Fruit fly (Drosophila melanogaster): ENCODE results near the gene CG4619.

The CG4619 gene

DNA sequence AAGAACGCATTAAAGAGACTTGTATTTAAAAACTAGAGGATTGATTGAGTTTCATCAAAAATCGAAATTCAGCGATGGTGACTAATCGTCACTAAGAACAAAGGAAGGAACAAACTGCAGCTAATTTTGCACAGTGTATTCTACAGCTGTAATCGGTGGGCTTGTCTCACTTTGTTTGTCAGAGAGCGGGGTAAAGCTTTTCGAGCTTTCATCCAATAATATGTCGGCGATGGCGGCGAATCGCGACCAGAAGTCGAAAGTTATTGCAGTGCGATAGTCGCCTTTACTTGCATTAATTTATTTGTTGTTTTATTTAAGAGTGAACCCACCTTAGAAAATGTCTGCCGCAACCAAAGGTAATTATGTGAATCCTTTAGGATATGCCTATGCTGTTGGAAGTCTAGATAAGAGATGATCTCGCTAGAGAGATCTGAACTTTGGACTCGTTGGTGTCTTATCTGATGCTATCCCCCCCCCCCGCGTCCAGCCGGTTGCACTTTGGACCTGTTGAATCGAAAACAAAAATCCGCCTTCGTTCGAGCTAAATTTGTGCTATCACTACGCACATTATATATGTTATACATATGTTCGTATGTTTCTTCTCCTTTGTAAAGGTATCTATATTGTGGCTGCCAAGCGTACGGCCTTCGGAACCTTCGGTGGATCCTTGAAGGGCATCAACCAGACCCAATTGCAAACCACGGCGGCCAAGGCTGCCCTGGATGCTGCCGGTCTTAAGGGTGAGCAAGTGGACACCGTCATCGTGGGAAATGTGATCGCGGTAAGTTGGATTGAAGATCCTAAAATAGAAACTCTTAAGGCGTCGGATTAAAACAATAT, 23.4 kb upstream of the CG4619 start, which contains the start of gene yip2 (continued):
- peak; percentile 79 for TF ChIP-seq lab (GFP tag; optimal IDR thresholded peaks at IDR 0.05)
- TF ChIP-seq CG13894 (tag; optimal IDR thresholded peaks at IDR 0.05) = peak; percentile 65
- TF ChIP-seq Xrp1 (GFP tag; IDR thresholded peaks at IDR 0.05) = peak; percentile 53; the same call in 1 of the 2 replicates
- peak; percentile 58 for TF ChIP-seq onecut (GFP tag; IDR thresholded peaks at IDR 0.05)
- TF ChIP-seq Neu2 (GFP tag; optimal IDR thresholded peaks at IDR 0.05; ENCODE audit: borderline replicate concordance) = no peak
- no peak for TF ChIP-seq btn (GFP tag; optimal IDR thresholded peaks at IDR 0.05)
- TF ChIP-seq Stat92E (GFP tag; optimal IDR thresholded peaks at IDR 0.05) = no peak
- no peak for TF ChIP-seq CG9437 (GFP tag; optimal IDR thresholded peaks at IDR 0.05)
- TF ChIP-seq CG8089 (GFP tag; optimal IDR thresholded peaks at IDR 0.05) = no peak
- no peak for TF ChIP-seq gsb (GFP tag; IDR thresholded peaks at IDR 0.05)
- TF ChIP-seq CG18599 (GFP tag; optimal IDR thresholded peaks at IDR 0.05) = peak; percentile 73
- TF ChIP-seq oc (tag; optimal IDR thresholded peaks at IDR 0.05) = peak; percentile 40
- TF ChIP-seq zen2 (GFP tag; IDR thresholded peaks at IDR 0.05; ENCODE audit: partially characterized antibody) = no peak
- no peak for TF ChIP-seq CG8765 (GFP tag; IDR thresholded peaks at IDR 0.05)
- no peak for TF ChIP-seq Kr (GFP tag; optimal IDR thresholded peaks at IDR 0.05)
- no peak for TF ChIP-seq Six4 (GFP tag; optimal IDR thresholded peaks at IDR 0.05)
- peak; percentile 69 for TF ChIP-seq Ada2b (GFP tag; IDR thresholded peaks at IDR 0.05)
- TF ChIP-seq Hr39 (optimal IDR thresholded peaks at IDR 0.05) = no peak
- TF ChIP-seq CG12744 (GFP tag; optimal IDR thresholded peaks at IDR 0.05) = peak; percentile 7
- TF ChIP-seq HmgD (GFP tag; optimal IDR thresholded peaks at IDR 0.05) = no peak
- TF ChIP-seq Antp (GFP tag; optimal IDR thresholded peaks at IDR 0.05) = peak; percentile 55
- peak; percentile 55 for TF ChIP-seq CG7839 (tag; optimal IDR thresholded peaks at IDR 0.05)
- TF ChIP-seq schlank (tag; optimal IDR thresholded peaks at IDR 0.05) = peak; percentile 21
- TF ChIP-seq Rx (GFP tag; IDR thresholded peaks at IDR 0.05) = no peak
- TF ChIP-seq ro (GFP tag; IDR thresholded peaks at IDR 0.05) = no peak
- TF ChIP-seq CG31365 (tag; optimal IDR thresholded peaks at IDR 0.05) = no peak
- no peak for TF ChIP-seq Lim3 (GFP tag; IDR thresholded peaks at IDR 0.05)
- TF ChIP-seq HLH4C (GFP tag; IDR thresholded peaks at IDR 0.05; ENCODE audit: partially characterized antibody) = no peak
- no peak for TF ChIP-seq Sry-β (GFP tag; optimal IDR thresholded peaks at IDR 0.05)
- no peak for TF ChIP-seq kni (GFP tag; optimal IDR thresholded peaks at IDR 0.05)
- TF ChIP-seq croc (GFP tag; conservative IDR thresholded peaks at IDR 0.05) = no peak
- TF ChIP-seq PHDP (tag; optimal IDR thresholded peaks at IDR 0.05) = peak; percentile 71
- peak; percentile 42 for TF ChIP-seq CoRest (tag; optimal IDR thresholded peaks at IDR 0.05)
- no peak for TF ChIP-seq CG1602 (GFP tag; optimal IDR thresholded peaks at IDR 0.05)
- peak; percentile 18 for TF ChIP-seq tx (GFP tag; optimal IDR thresholded peaks at IDR 0.05)
- peak; percentile 29 for TF ChIP-seq Ssrp (tag; optimal IDR thresholded peaks at IDR 0.05)
- TF ChIP-seq pfk (GFP tag; optimal IDR thresholded peaks at IDR 0.05) = peak; percentile 36
- TF ChIP-seq pan (optimal IDR thresholded peaks at IDR 0.05) = no peak
- peak in 1 of 2 experiments; percentile 71 for TF ChIP-seq pan (GFP tag; optimal IDR thresholded peaks at IDR 0.05 in 1 of 2, IDR thresholded peaks at IDR 0.05 in 1 of 2)
- no peak for TF ChIP-seq CG2199 (GFP tag; IDR thresholded peaks at IDR 0.05)
- no peak for TF ChIP-seq knrl (GFP tag; IDR thresholded peaks at IDR 0.05; ENCODE audit: partially characterized antibody)
- no peak for TF ChIP-seq klu (GFP tag; IDR thresholded peaks at IDR 0.05)
- TF ChIP-seq hkb (optimal IDR thresholded peaks at IDR 0.05) = no peak
- peak; percentile 76 for TF ChIP-seq hkb (GFP tag; IDR thresholded peaks at IDR 0.05)
- peak; percentile 63 for TF ChIP-seq CG11695 (GFP tag; IDR thresholded peaks at IDR 0.05)
- TF ChIP-seq dpn (GFP tag; optimal IDR thresholded peaks at IDR 0.05) = peak; percentile 38 to 68
- TF ChIP-seq bbx (GFP tag; IDR thresholded peaks at IDR 0.05; ENCODE audit: partially characterized antibody) = no peak; the same call in 1 of the 2 replicates
- peak; percentile 57 for TF ChIP-seq gcm (GFP tag; optimal IDR thresholded peaks at IDR 0.05)
- TF ChIP-seq aop (GFP tag; IDR thresholded peaks at IDR 0.05) = no peak
